Worm (Caenorhabditis elegans) whole organism, young adult: ENCODE results near the gene Y54G2A.50.

ENCODE experiments used
- atf-7 ChIP-seq: sonication (generic microtip); optimal IDR thresholded peaks from 2 replicates; lab custom pipeline; 2017; ENCODE audit warnings: mild to moderate bottlenecking, missing genetic modification characterization, missing compliant biosample characterization
- nhr-179 ChIP-seq: sonication (generic microtip); optimal IDR thresholded peaks from 2 replicates; lab custom pipeline; 2016; ENCODE audit warnings: mild to moderate bottlenecking, missing genetic modification characterization, missing compliant biosample characterization

DNA sequence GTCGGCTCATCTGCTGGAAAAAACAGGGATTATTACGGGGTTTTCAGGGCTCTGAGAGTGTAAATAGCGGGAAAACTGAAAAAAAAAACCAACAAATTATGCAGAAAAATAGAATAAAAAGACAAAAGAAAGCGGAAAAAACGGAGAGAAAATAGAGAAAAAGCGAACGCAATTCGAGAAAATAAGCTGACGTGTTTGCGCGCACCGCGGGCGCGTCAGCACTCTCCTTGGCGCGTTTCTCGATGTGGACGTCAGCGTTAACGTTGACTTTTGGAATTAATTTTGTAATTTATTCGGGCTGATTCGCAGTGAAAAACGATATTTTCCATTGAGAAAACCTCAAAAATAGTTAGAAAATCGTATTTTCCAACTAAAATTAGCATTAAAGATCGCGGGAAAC, 10.6 kb downstream of the Y54G2A.50 start, which contains the start of gene manf-1:
- TF ChIP-seq atf-7 (tag; lab: Kevin White, UChicago) (no peak), nhr-179 (no peak)
